Worm (Caenorhabditis elegans): ENCODE data around the gene T24F1.4.

DNA sequence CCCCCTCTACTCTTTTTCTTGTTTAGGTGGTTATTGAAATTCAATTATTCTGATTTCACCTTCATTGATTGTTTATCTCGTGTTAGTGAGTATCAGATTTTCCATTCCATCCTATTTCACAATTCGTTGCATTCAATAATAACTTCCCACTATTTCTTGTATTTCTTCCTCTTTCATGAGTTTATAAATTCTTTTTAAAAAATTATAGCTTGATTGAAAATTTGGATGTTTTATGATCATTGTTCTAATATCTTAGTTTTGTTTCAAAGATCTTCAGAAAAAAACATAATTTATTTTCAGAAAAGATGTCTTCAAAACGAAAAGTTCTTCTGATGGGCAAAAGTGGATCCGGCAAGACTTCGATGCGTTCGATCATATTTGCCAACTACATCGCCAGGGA lies 13.0 kb downstream of the T24F1.4 start, which contains the start of gene raga-1:
- TF ChIP-seq unc-62 (GFP tag; optimal IDR thresholded peaks at IDR 0.05) = no peak
- no peak for TF ChIP-seq efl-1 (GFP tag; optimal IDR thresholded peaks at IDR 0.05)
- no peak for TF ChIP-seq dpl-1 (GFP tag; optimal IDR thresholded peaks at IDR 0.05)
- no peak for TF ChIP-seq unc-130 (GFP tag; optimal IDR thresholded peaks at IDR 0.05)
- TF ChIP-seq attf-5 (GFP tag; optimal IDR thresholded peaks at IDR 0.05) = no peak
- TF ChIP-seq ztf-18 (tag; optimal IDR thresholded peaks at IDR 0.05) = no peak
- TF ChIP-seq atf-7 (tag; optimal IDR thresholded peaks at IDR 0.05) = no peak
- TF ChIP-seq pha-4 (tag; optimal IDR thresholded peaks at IDR 0.05) = no peak
- TF ChIP-seq hrde-1 (tag; optimal IDR thresholded peaks at IDR 0.05; ENCODE audit: borderline replicate concordance) = no peak
- no peak for TF ChIP-seq ekl-4 (GFP tag; IDR thresholded peaks at IDR 0.05)
- TF ChIP-seq lin-40 (tag; optimal IDR thresholded peaks at IDR 0.05) = no peak
